Fruit fly (Drosophila melanogaster) whole organism: ENCODE measurements around the gene CecA2.

Source experiments
- CG8478 ChIP-seq: fragments of >200 bp; optimal IDR thresholded peaks from 2 replicates; lab custom pipeline; 2018; ENCODE audit warnings: inconsistent platforms
- Dll ChIP-seq: fragments of >200 bp; optimal IDR thresholded peaks from 2 replicates; lab custom pipeline; 2017
- EcR ChIP-seq, 2 experiments: fragments of >200 bp; optimal IDR thresholded peaks; 2 replicates each; lab custom pipeline; 2017; ENCODE audit warnings: missing biosample characterization in 2 of 2, missing genetic modification characterization in 2 of 2, missing genetic modification reagents in 2 of 2
- pan ChIP-seq: fragments of >200 bp; optimal IDR thresholded peaks from 2 replicates; lab custom pipeline; 2017

dm6 chr3R:30247802-30248363 is 35.9 kb downstream of the CecA2 start:
- no peak for TF ChIP-seq EcR (GFP tag; optimal IDR thresholded peaks at IDR 0.05; lab: Kevin White, UChicago)
- no peak for TF ChIP-seq pan (lab: Kevin White, UChicago)
- TF ChIP-seq Dll (lab: Kevin White, UChicago) = no peak
- no peak for TF ChIP-seq CG8478 (lab: Kevin White, UChicago)
